Fruit fly (Drosophila melanogaster): ENCODE results near the gene RNaseX25.

The RNaseX25 gene

dm6 chr3L:7935933-7936494 is 34.4 kb upstream of the RNaseX25 start, which contains the start of the genes syd and Srp9 (continued):
- TF ChIP-seq her (GFP tag; optimal IDR thresholded peaks at IDR 0.05): no peak
- TF ChIP-seq HLH4C (GFP tag; IDR thresholded peaks at IDR 0.05; ENCODE audit: partially characterized antibody): no peak
- TF ChIP-seq Ada2b (GFP tag; IDR thresholded peaks at IDR 0.05): no peak
- TF ChIP-seq CG10321 (GFP tag; IDR thresholded peaks at IDR 0.05): no peak
- TF ChIP-seq CG11560 (tag; IDR thresholded peaks at IDR 0.05): peak; percentile 98
- TF ChIP-seq CG9437 (GFP tag; optimal IDR thresholded peaks at IDR 0.05): no peak
- TF ChIP-seq CG14667 (GFP tag; IDR thresholded peaks at IDR 0.05): no peak
- TF ChIP-seq CG14050 (GFP tag; IDR thresholded peaks at IDR 0.05): no peak
- TF ChIP-seq CG5180 (GFP tag; optimal IDR thresholded peaks at IDR 0.05): no peak
- TF ChIP-seq kah (GFP tag; optimal IDR thresholded peaks at IDR 0.05): no peak
- TF ChIP-seq CG7271 (tag; optimal IDR thresholded peaks at IDR 0.05): no peak
- no peak for TF ChIP-seq Antp (GFP tag; optimal IDR thresholded peaks at IDR 0.05)
- TF ChIP-seq CG6854 (GFP tag; optimal IDR thresholded peaks at IDR 0.05): no peak
- TF ChIP-seq sr (GFP tag; IDR thresholded peaks at IDR 0.05): peak; percentile 38; the same call in 1 of the 3 replicates
- no peak for TF ChIP-seq CG18262 (tag; optimal IDR thresholded peaks at IDR 0.05)
- TF ChIP-seq H15 (GFP tag; IDR thresholded peaks at IDR 0.05): no peak
- no peak for TF ChIP-seq Optix (GFP tag; IDR thresholded peaks at IDR 0.05)
- no peak for TF ChIP-seq Gsc (GFP tag; IDR thresholded peaks at IDR 0.05)
- TF ChIP-seq CG13287 (GFP tag; IDR thresholded peaks at IDR 0.05; ENCODE audit: partially characterized antibody): peak; percentile 54
- TF ChIP-seq CG8924 (tag; optimal IDR thresholded peaks at IDR 0.05): peak; percentile 65
- TF ChIP-seq Abd-B (GFP tag; optimal IDR thresholded peaks at IDR 0.05): no peak
- no peak for TF ChIP-seq sqz (GFP tag; optimal IDR thresholded peaks at IDR 0.05)
- no peak for TF ChIP-seq CoRest (tag; optimal IDR thresholded peaks at IDR 0.05)
- peak; percentile 49; the same call in 1 of the 2 replicates for TF ChIP-seq klu (GFP tag; IDR thresholded peaks at IDR 0.05)
- TF ChIP-seq gce (GFP tag; IDR thresholded peaks at IDR 0.05): no peak
- TF ChIP-seq CG12299 (tag; optimal IDR thresholded peaks at IDR 0.05): peak; percentile 6
- no peak for TF ChIP-seq sens-2 (GFP tag; IDR thresholded peaks at IDR 0.05)
- no peak for TF ChIP-seq repo (GFP tag; optimal IDR thresholded peaks at IDR 0.05)
- TF ChIP-seq NK7.1 (GFP tag; optimal IDR thresholded peaks at IDR 0.05): no peak
- peak; percentile 58 for TF ChIP-seq BEAF-32 (GFP tag; optimal IDR thresholded peaks at IDR 0.05)
- no peak for TF ChIP-seq yki (optimal IDR thresholded peaks at IDR 0.05)
- TF ChIP-seq CG17568 (GFP tag; optimal IDR thresholded peaks at IDR 0.05): peak; percentile 24
- no peak for TF ChIP-seq PHDP (tag; optimal IDR thresholded peaks at IDR 0.05)
- TF ChIP-seq kay (GFP tag; optimal IDR thresholded peaks at IDR 0.05): no peak
- 0 out of 2 replicates have a peak, but pooled peaks have one; percentile 13 for TF ChIP-seq Adf1 (GFP tag; IDR thresholded peaks at IDR 0.05)
- TF ChIP-seq zfh2 (GFP tag; optimal IDR thresholded peaks at IDR 0.05): no peak
- TF ChIP-seq CHES-1-like (GFP tag; optimal IDR thresholded peaks at IDR 0.05): no peak
- TF ChIP-seq CG9932 (GFP tag; IDR thresholded peaks at IDR 0.05): no peak

dm6 chr3L:7938638-7939037 is 31.8 kb upstream of the RNaseX25 start:
- no peak for TF ChIP-seq bigmax (GFP tag; optimal IDR thresholded peaks at IDR 0.05)
- TF ChIP-seq CG8944 (GFP tag; optimal IDR thresholded peaks at IDR 0.05): no peak
- TF ChIP-seq CG12299 (tag; optimal IDR thresholded peaks at IDR 0.05): no peak
- TF ChIP-seq HLH3B (GFP tag; IDR thresholded peaks at IDR 0.05): no peak
- TF ChIP-seq tin (GFP tag; optimal IDR thresholded peaks at IDR 0.05): no peak
- no peak for TF ChIP-seq Camta (GFP tag; optimal IDR thresholded peaks at IDR 0.05)
- 0 out of 2 replicates have a peak, but pooled peaks have one; percentile 38 for TF ChIP-seq sens-2 (GFP tag; IDR thresholded peaks at IDR 0.05)
- TF ChIP-seq CG14965 (GFP tag; optimal IDR thresholded peaks at IDR 0.05; ENCODE audit: borderline replicate concordance): no peak
- no peak for TF ChIP-seq CG30431 (GFP tag; optimal IDR thresholded peaks at IDR 0.05)
- no peak for TF ChIP-seq CG10959 (GFP tag; IDR thresholded peaks at IDR 0.05)
- no peak for TF ChIP-seq Optix (GFP tag; IDR thresholded peaks at IDR 0.05)
- no peak for TF ChIP-seq Fer3 (tag; optimal IDR thresholded peaks at IDR 0.05)
- peak in 1 of 2 experiments; percentile 24 for TF ChIP-seq Hr78 (GFP tag; optimal IDR thresholded peaks at IDR 0.05)
- TF ChIP-seq MBD-R2 (GFP tag; IDR thresholded peaks at IDR 0.05): no peak
- no peak for TF ChIP-seq B-H2 (GFP tag; optimal IDR thresholded peaks at IDR 0.05)
- TF ChIP-seq Nf-YC (tag; optimal IDR thresholded peaks at IDR 0.05): peak; percentile 27
- no peak for TF ChIP-seq fru (optimal IDR thresholded peaks at IDR 0.05)
- no peak for TF ChIP-seq CG2712 (tag; optimal IDR thresholded peaks at IDR 0.05)

All from whole organism, embryonic.